Fruit fly (Drosophila melanogaster) whole organism, embryonic: Measurements from ENCODE around the gene CG17027.

Experiments used
- Bdp1 ChIP-seq: fragments of 200-800 bp; sonication (Bioruptor generic); optimal IDR thresholded peaks from 3 replicates; lab custom pipeline; 2016; ENCODE audit warnings: missing biosample characterization, missing genetic modification characterization
- CG10147 ChIP-seq: fragments of 200-800 bp; sonication (Bioruptor generic); optimal IDR thresholded peaks from 2 replicates; lab custom pipeline; 2019; ENCODE audit warnings: missing biosample characterization, mild to moderate bottlenecking, missing genetic modification characterization, moderate library complexity
- CG11093 ChIP-seq: fragments of 200-800 bp; sonication (Bioruptor generic); IDR thresholded peaks from 3 replicates; pipeline ENCODE4 v1.3.6; 2022; ENCODE audit warnings: missing biosample characterization, missing genetic modification characterization
- CG11456 ChIP-seq: fragments of 200-800 bp; sonication (Bioruptor generic); IDR thresholded peaks from 3 replicates; pipeline ENCODE4 v1.3.6; 2022; ENCODE audit warnings: missing biosample characterization, missing genetic modification characterization
- CG12236 ChIP-seq: fragments of 200-800 bp; sonication (Bioruptor generic); optimal IDR thresholded peaks from 2 replicates; lab custom pipeline; 2016; ENCODE audit warnings: missing biosample characterization, missing genetic modification characterization
- CG14014 ChIP-seq: fragments of 200-800 bp; sonication (Bioruptor generic); IDR thresholded peaks from 2 replicates; pipeline ENCODE4 v1.3.6; 2022; ENCODE audit warnings: missing biosample characterization, missing genetic modification characterization
- CG14050 ChIP-seq: fragments of 200-800 bp; sonication (Bioruptor generic); IDR thresholded peaks from 3 replicates; pipeline ENCODE4 v1.3.6; 2022; ENCODE audit warnings: missing biosample characterization, missing genetic modification characterization
- CG15073 ChIP-seq: fragments of 200-800 bp; sonication (Bioruptor generic); optimal IDR thresholded peaks from 2 replicates; lab custom pipeline; 2016; ENCODE audit warnings: missing biosample characterization, missing genetic modification characterization
- CG1529 ChIP-seq: fragments of 200-800 bp; sonication (Bioruptor generic); optimal IDR thresholded peaks from 3 replicates; lab custom pipeline; 2018; ENCODE audit warnings: missing biosample characterization, missing genetic modification characterization
- CG1602 ChIP-seq: fragments of 200-800 bp; sonication (Bioruptor generic); optimal IDR thresholded peaks from 3 replicates; lab custom pipeline; 2016; ENCODE audit warnings: missing biosample characterization, missing genetic modification characterization
- CG1647 ChIP-seq: fragments of 200-800 bp; sonication (Bioruptor generic); optimal IDR thresholded peaks from 3 replicates; lab custom pipeline; 2016; ENCODE audit warnings: missing biosample characterization, missing genetic modification characterization
- CG18476 ChIP-seq: fragments of 200-800 bp; sonication (Bioruptor generic); optimal IDR thresholded peaks from 2 replicates; lab custom pipeline; 2016; ENCODE audit warnings: missing biosample characterization, mild to moderate bottlenecking, missing genetic modification characterization
- CG2116 ChIP-seq: fragments of 200-800 bp; sonication (Bioruptor generic); optimal IDR thresholded peaks from 3 replicates; lab custom pipeline; 2018; ENCODE audit warnings: missing biosample characterization, mild to moderate bottlenecking, missing genetic modification characterization
- CG31224 ChIP-seq: fragments of 200-800 bp; sonication (Bioruptor generic); IDR thresholded peaks from 2 replicates; pipeline ENCODE4 v1.3.6; 2022; ENCODE audit warnings: missing biosample characterization, missing genetic modification characterization
- CG31441 ChIP-seq: fragments of 200-800 bp; sonication (Bioruptor generic); IDR thresholded peaks from 2 replicates; pipeline ENCODE4 v1.3.6; 2022; ENCODE audit warnings: missing biosample characterization, missing genetic modification characterization
- CG3281 ChIP-seq: fragments of 200-800 bp; sonication (Bioruptor generic); optimal IDR thresholded peaks from 3 replicates; lab custom pipeline; 2017; ENCODE audit warnings: missing biosample characterization, mild to moderate bottlenecking, missing genetic modification characterization
- CG34376 ChIP-seq: fragments of 200-800 bp; sonication (Bioruptor generic); optimal IDR thresholded peaks from 2 replicates; lab custom pipeline; 2018; ENCODE audit warnings: missing biosample characterization, mild to moderate bottlenecking, missing genetic modification characterization
- CG4617 ChIP-seq: fragments of 200-800 bp; sonication (Bioruptor generic); optimal IDR thresholded peaks from 3 replicates; lab custom pipeline; 2016; ENCODE audit warnings: missing biosample characterization, missing genetic modification characterization, borderline replicate concordance
- CG4820 ChIP-seq: fragments of 200-800 bp; sonication (Bioruptor generic); optimal IDR thresholded peaks from 3 replicates; lab custom pipeline; 2016; ENCODE audit warnings: missing biosample characterization, missing genetic modification characterization
- CG6683 ChIP-seq: fragments of 200-800 bp; sonication (Bioruptor generic); optimal IDR thresholded peaks from 2 replicates; lab custom pipeline; 2017; ENCODE audit warnings: missing biosample characterization, mild to moderate bottlenecking, missing genetic modification characterization, missing genetic modification reagents
- CG7556 ChIP-seq: fragments of 200-800 bp; sonication (Bioruptor generic); optimal IDR thresholded peaks from 2 replicates; lab custom pipeline; 2017; ENCODE audit warnings: missing biosample characterization, mild to moderate bottlenecking, missing genetic modification characterization
- CG7963 ChIP-seq: fragments of 200-800 bp; sonication (Bioruptor generic); IDR thresholded peaks from 3 replicates; pipeline ENCODE4 v1.3.6; 2022; ENCODE audit warnings: missing biosample characterization, missing genetic modification characterization; ENCODE audit not compliant: partially characterized antibody
- CG9727 ChIP-seq: fragments of 200-800 bp; sonication (Bioruptor generic); optimal IDR thresholded peaks from 3 replicates; lab custom pipeline; 2017; ENCODE audit warnings: missing biosample characterization, mild to moderate bottlenecking, missing genetic modification characterization
- D ChIP-seq, 2 experiments: fragments of 200-800 bp in 1 of 2; fragments of >200 bp in 1 of 2; sonication (Bioruptor generic) in 1 of 2; optimal IDR thresholded peaks; 2 replicates in 1 of 2; 3 replicates in 1 of 2; lab custom pipeline; 2017; ENCODE audit warnings: mild to moderate bottlenecking in 1 of 2, missing biosample characterization in 1 of 2, missing genetic modification characterization in 1 of 2, missing genetic modification reagents in 1 of 2
- Dll ChIP-seq: fragments of 200-800 bp; sonication (Bioruptor generic); IDR thresholded peaks from 4 replicates; pipeline ENCODE4 v1.3.6; 2022; ENCODE audit warnings: missing biosample characterization, missing genetic modification characterization; ENCODE audit not compliant: partially characterized antibody
- E2f1 ChIP-seq: fragments of 200-800 bp; sonication (Bioruptor generic); IDR thresholded peaks from 2 replicates; pipeline ENCODE4 v1.3.6; 2022; ENCODE audit warnings: missing biosample characterization, missing genetic modification characterization
- ERR ChIP-seq: fragments of 200-800 bp; sonication (Bioruptor generic); optimal IDR thresholded peaks from 2 replicates; lab custom pipeline; 2016; ENCODE audit warnings: missing biosample characterization, missing genetic modification characterization
- Ets65A ChIP-seq: fragments of 200-800 bp; sonication (Bioruptor generic); peaks from one replicate; lab custom pipeline; 2016; ENCODE audit warnings: missing biosample characterization, missing genetic modification characterization
- Hsf ChIP-seq: fragments of 200-800 bp; sonication (Bioruptor generic); optimal IDR thresholded peaks from 3 replicates; lab custom pipeline; 2016; ENCODE audit warnings: missing biosample characterization, missing genetic modification characterization
- Jarid2 ChIP-seq: fragments of 200-800 bp; sonication (Bioruptor generic); optimal IDR thresholded peaks from 3 replicates; lab custom pipeline; 2017; ENCODE audit warnings: mild to moderate bottlenecking, missing biosample characterization, missing genetic modification reagents, missing genetic modification characterization
- MTF-1 ChIP-seq: fragments of 200-800 bp; sonication (Bioruptor generic); optimal IDR thresholded peaks from 2 replicates; lab custom pipeline; 2018; ENCODE audit warnings: missing biosample characterization, mild to moderate bottlenecking, missing genetic modification characterization, borderline replicate concordance
- Mes4 ChIP-seq: fragments of 200-800 bp; sonication (Bioruptor generic); optimal IDR thresholded peaks from 2 replicates; lab custom pipeline; 2016; ENCODE audit warnings: missing biosample characterization, missing genetic modification characterization
- Myb ChIP-seq: fragments of 200-800 bp; sonication (Bioruptor generic); optimal IDR thresholded peaks from 2 replicates; lab custom pipeline; 2016; ENCODE audit warnings: missing biosample characterization, missing genetic modification characterization
- NfI ChIP-seq: fragments of 200-800 bp; sonication (Bioruptor generic); optimal IDR thresholded peaks from 3 replicates; lab custom pipeline; 2018; ENCODE audit warnings: missing biosample characterization, mild to moderate bottlenecking, missing genetic modification characterization, moderate library complexity
- Rfx ChIP-seq: fragments of 200-800 bp; sonication (Bioruptor generic); IDR thresholded peaks from 2 replicates; pipeline ENCODE4 v1.3.6; 2022; ENCODE audit warnings: missing biosample characterization, missing genetic modification characterization
- YL-1 ChIP-seq: fragments of 200-800 bp; sonication (Bioruptor generic); optimal IDR thresholded peaks from 3 replicates; lab custom pipeline; 2017; ENCODE audit warnings: missing biosample characterization, mild to moderate bottlenecking, missing genetic modification characterization
- ac ChIP-seq: fragments of 200-800 bp; sonication (Bioruptor generic); optimal IDR thresholded peaks from 3 replicates; lab custom pipeline; 2017; ENCODE audit warnings: missing biosample characterization, mild to moderate bottlenecking, missing genetic modification characterization
- amos ChIP-seq: fragments of 200-800 bp; sonication (Bioruptor generic); IDR thresholded peaks from 2 replicates; pipeline ENCODE4 v1.3.6; 2022; ENCODE audit warnings: missing biosample characterization, missing genetic modification characterization; ENCODE audit not compliant: partially characterized antibody
- ara ChIP-seq: fragments of 200-800 bp; sonication (Bioruptor generic); IDR thresholded peaks from 2 replicates; pipeline ENCODE4 v1.3.6; 2022; ENCODE audit warnings: missing biosample characterization, missing genetic modification characterization
- ato ChIP-seq: fragments of 200-800 bp; sonication (Bioruptor generic); IDR thresholded peaks from 2 replicates; pipeline ENCODE4 v1.3.6; 2022; ENCODE audit warnings: missing biosample characterization, missing genetic modification characterization; ENCODE audit not compliant: partially characterized antibody
- chif ChIP-seq, 2 experiments: fragments of 200-800 bp; sonication (Bioruptor generic); optimal IDR thresholded peaks; 3 replicates each; lab custom pipeline; 2016; ENCODE audit warnings: missing biosample characterization in 2 of 2, missing genetic modification characterization in 2 of 2
- da ChIP-seq: fragments of 200-800 bp; sonication (Bioruptor generic); optimal IDR thresholded peaks from 2 replicates; lab custom pipeline; 2016; ENCODE audit warnings: missing biosample characterization, missing genetic modification characterization
- gt ChIP-seq: fragments of 200-800 bp; sonication (Bioruptor generic); IDR thresholded peaks from 2 replicates; pipeline ENCODE4 v1.3.6; 2022; ENCODE audit warnings: missing biosample characterization, missing genetic modification characterization
- jigr1 ChIP-seq: fragments of 200-800 bp; sonication (Bioruptor generic); IDR thresholded peaks from 3 replicates; pipeline ENCODE4 v1.3.6; 2022; ENCODE audit warnings: missing biosample characterization, missing genetic modification characterization
- nerfin-1 ChIP-seq: fragments of 200-800 bp; sonication (Bioruptor generic); optimal IDR thresholded peaks from 3 replicates; lab custom pipeline; 2019; ENCODE audit warnings: missing biosample characterization, mild to moderate bottlenecking, missing genetic modification characterization, moderate library complexity
- sna ChIP-seq: fragments of 200-800 bp; sonication (Bioruptor generic); IDR thresholded peaks from 2 replicates; pipeline ENCODE4 v1.3.6; 2022; ENCODE audit warnings: missing biosample characterization, missing genetic modification characterization; ENCODE audit not compliant: partially characterized antibody
- ssp ChIP-seq: fragments of 200-800 bp; sonication (Bioruptor generic); IDR thresholded peaks from 2 replicates; pipeline ENCODE4 v1.3.6; 2022; ENCODE audit warnings: missing biosample characterization, missing genetic modification characterization
- tio ChIP-seq: fragments of 200-800 bp; sonication (Bioruptor generic); optimal IDR thresholded peaks from 2 replicates; lab custom pipeline; 2017; ENCODE audit warnings: missing biosample characterization, missing genetic modification characterization, inconsistent platforms
- vvl ChIP-seq: fragments of 200-800 bp; sonication (Bioruptor generic); IDR thresholded peaks from 2 replicates; pipeline ENCODE4 v1.3.6; 2022; ENCODE audit warnings: missing biosample characterization, missing genetic modification characterization
- wdn ChIP-seq: fragments of 200-800 bp; sonication (Bioruptor generic); IDR thresholded peaks from 2 replicates; pipeline ENCODE4 v1.3.6; 2022; ENCODE audit warnings: missing biosample characterization, missing genetic modification characterization
- zfh1 ChIP-seq: fragments of 200-800 bp; sonication (Bioruptor generic); IDR thresholded peaks from 3 replicates; pipeline ENCODE4 v1.3.6; 2022; ENCODE audit warnings: missing biosample characterization, missing genetic modification characterization

The CG17027 gene

DNA sequence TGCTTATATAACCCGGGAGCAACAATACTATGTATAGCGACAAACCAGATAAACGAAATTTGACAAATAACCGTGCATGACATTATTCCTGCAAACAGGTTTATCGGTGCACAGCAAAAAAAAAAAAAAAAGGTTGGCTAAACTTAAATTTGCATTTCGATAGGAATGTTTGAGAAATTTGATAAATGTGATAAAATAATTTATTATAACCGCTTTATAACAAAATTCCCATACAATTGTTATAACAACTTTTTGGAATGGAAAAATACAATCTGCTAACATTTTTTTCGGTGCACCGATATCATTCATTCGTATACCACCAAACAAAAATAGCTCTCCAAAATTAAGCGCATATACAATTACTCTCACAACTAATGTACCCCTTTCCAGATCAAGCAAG, 2.3 kb upstream of the CG17027 start (continued):
- no peak for TF ChIP-seq nerfin-1
- TF ChIP-seq Ets65A (GFP tag; lab: Kevin White, UChicago), result peak; percentile 16
- TF ChIP-seq YL-1, result no peak
- no peak for TF ChIP-seq CG6683 (GFP tag; lab: Kevin White, UChicago)
- no peak for TF ChIP-seq CG15073
- TF ChIP-seq CG3281 (GFP tag; lab: Kevin White, UChicago), result peak; percentile 35
- TF ChIP-seq jigr1 (GFP tag; lab: Robert Waterston, UW), result peak; percentile 36; the same call in 2 of the 3 replicates
- no peak for TF ChIP-seq Hsf (GFP tag; lab: Kevin White, UChicago)
- no peak for TF ChIP-seq Dll (GFP tag; lab: Robert Waterston, UW)
- TF ChIP-seq ato (GFP tag; lab: Robert Waterston, UW), result no peak
- no peak for TF ChIP-seq CG4617 (GFP tag; lab: Kevin White, UChicago)
- peak; percentile 79 for TF ChIP-seq Rfx (GFP tag; lab: Robert Waterston, UW)
- TF ChIP-seq ac (GFP tag; lab: Kevin White, UChicago), result no peak
- no peak for TF ChIP-seq amos (GFP tag; lab: Robert Waterston, UW)
- peak; percentile 69 for TF ChIP-seq CG11456 (GFP tag; lab: Robert Waterston, UW)
- TF ChIP-seq ERR (GFP tag; lab: Kevin White, UChicago), result no peak
- no peak for TF ChIP-seq zfh1 (GFP tag; lab: Robert Waterston, UW)
- peak; percentile 82 for TF ChIP-seq CG31441
- TF ChIP-seq Mes4 (GFP tag; lab: Kevin White, UChicago), result no peak
- peak; percentile 41; the same call in 1 of the 2 replicates for TF ChIP-seq CG31224 (GFP tag; lab: Robert Waterston, UW)
- no peak for TF ChIP-seq CG12236 (GFP tag; lab: Kevin White, UChicago)
- TF ChIP-seq CG18476 (GFP tag; lab: Kevin White, UChicago), result peak; percentile 21
- no peak for TF ChIP-seq NfI
- peak; percentile 27; the same call in 1 of the 2 replicates for TF ChIP-seq ssp (GFP tag; lab: Robert Waterston, UW)
- peak; percentile 42 for TF ChIP-seq CG4820 (GFP tag; lab: Kevin White, UChicago)
- TF ChIP-seq MTF-1 (GFP tag; lab: Kevin White, UChicago), result no peak
- peak; percentile 59; the same call in 1 of the 2 replicates for TF ChIP-seq E2f1 (GFP tag; lab: Robert Waterston, UW)
- no peak for TF ChIP-seq CG7963 (GFP tag; lab: Robert Waterston, UW)
- TF ChIP-seq CG9727 (GFP tag; lab: Kevin White, UChicago), result peak; percentile 54
- TF ChIP-seq Myb, result no peak
- no peak for TF ChIP-seq sna (GFP tag; lab: Robert Waterston, UW)
- no peak for TF ChIP-seq CG14050 (GFP tag; lab: Robert Waterston, UW)
- no peak for TF ChIP-seq Jarid2 (GFP tag; lab: Kevin White, UChicago)
- TF ChIP-seq gt (GFP tag; lab: Robert Waterston, UW), result no peak
- no peak for TF ChIP-seq CG1602 (GFP tag; lab: Kevin White, UChicago)
- no peak for TF ChIP-seq da
- no peak for TF ChIP-seq CG2116 (GFP tag; lab: Kevin White, UChicago)
- no peak for TF ChIP-seq D (optimal IDR thresholded peaks at IDR 0.05; lab: Kevin White, UChicago)
- TF ChIP-seq D (GFP tag; optimal IDR thresholded peaks at IDR 0.05; lab: Kevin White, UChicago), result no peak
- TF ChIP-seq ara (GFP tag; lab: Robert Waterston, UW), result peak; percentile 60
- TF ChIP-seq CG1529 (GFP tag; lab: Kevin White, UChicago), result no peak
- TF ChIP-seq CG1647 (GFP tag; lab: Kevin White, UChicago), result no peak
- peak; percentile 63; the same call in 2 of the 3 replicates for TF ChIP-seq CG11093 (GFP tag; lab: Robert Waterston, UW)
- TF ChIP-seq vvl (GFP tag; lab: Robert Waterston, UW), result peak; percentile 79
- no peak for TF ChIP-seq CG7556
- no peak for TF ChIP-seq CG10147 (GFP tag; lab: Kevin White, UChicago)
- TF ChIP-seq CG14014 (GFP tag; lab: Robert Waterston, UW), result no peak
- no peak for TF ChIP-seq tio (GFP tag; lab: Kevin White, UChicago)
- peak in 1 of 2 experiments; percentile 12 for TF ChIP-seq chif (GFP tag; optimal IDR thresholded peaks at IDR 0.05; lab: Kevin White, UChicago)
- TF ChIP-seq CG34376 (GFP tag; lab: Kevin White, UChicago), result no peak
- no peak for TF ChIP-seq Bdp1 (GFP tag; lab: Kevin White, UChicago)
- TF ChIP-seq wdn (GFP tag; lab: Robert Waterston, UW), result no peak
